Worm (Caenorhabditis elegans) whole organism, L1 larva: ENCODE data around the gene mrps-18C.

Experiments
- C04F5.9 ChIP-seq: sonication (generic microtip); optimal IDR thresholded peaks from 2 replicates; lab custom pipeline; 2016; ENCODE audit warnings: missing genetic modification characterization, missing compliant biosample characterization
- C16A3.4 ChIP-seq: fragments of 150-350 bp; optimal IDR thresholded peaks from 2 replicates; lab custom pipeline; 2014; ENCODE audit warnings: missing biosample characterization, missing genetic modification characterization
- C34B4.2 ChIP-seq: sonication (generic microtip); optimal IDR thresholded peaks from 2 replicates; lab custom pipeline; 2017; ENCODE audit warnings: mild to moderate bottlenecking, missing genetic modification characterization, missing compliant biosample characterization
- Y116A8C.19 ChIP-seq: sonication (generic microtip); optimal IDR thresholded peaks from 2 replicates; lab custom pipeline; 2016; ENCODE audit warnings: missing compliant biosample characterization, missing genetic modification characterization, borderline replicate concordance
- aha-1 ChIP-seq: fragments of 150-350 bp; optimal IDR thresholded peaks from 2 replicates; lab custom pipeline; 2014; ENCODE audit warnings: missing biosample characterization, missing genetic modification characterization
- alr-1 ChIP-seq: fragments of 200-800 bp; sonication (Bioruptor generic); optimal IDR thresholded peaks from 2 replicates; lab custom pipeline; 2018; ENCODE audit warnings: borderline replicate concordance, mild to moderate bottlenecking, missing genetic modification characterization, missing compliant biosample characterization
- aly-2 ChIP-seq: fragments of 150-350 bp; optimal IDR thresholded peaks from 2 replicates; lab custom pipeline; 2014; ENCODE audit warnings: missing biosample characterization, missing genetic modification characterization
- ama-1 ChIP-seq: fragments of 150-350 bp; optimal IDR thresholded peaks from 2 replicates; lab custom pipeline; 2014
- ceh-8 ChIP-seq: fragments of 200-800 bp; sonication (Bioruptor generic); optimal IDR thresholded peaks from 2 replicates; lab custom pipeline; 2018; ENCODE audit warnings: mild to moderate bottlenecking, missing genetic modification characterization, moderate library complexity, missing compliant biosample characterization
- ceh-88 ChIP-seq: fragments of 200-800 bp; sonication (Bioruptor generic); IDR thresholded peaks from 2 replicates; pipeline ENCODE4 v1.3.6; 2022; ENCODE audit warnings: missing genetic modification characterization, missing compliant biosample characterization
- ceh-90 ChIP-seq: sonication (generic microtip); optimal IDR thresholded peaks from 2 replicates; lab custom pipeline; 2016; ENCODE audit warnings: missing genetic modification characterization, missing compliant biosample characterization
- ces-1 ChIP-seq: fragments of 150-350 bp; optimal IDR thresholded peaks from 2 replicates; lab custom pipeline; 2014; ENCODE audit warnings: missing biosample characterization, missing genetic modification reagents, missing genetic modification characterization
- dsc-1 ChIP-seq: sonication (generic microtip); optimal IDR thresholded peaks from 2 replicates; lab custom pipeline; 2016; ENCODE audit warnings: mild to moderate bottlenecking, missing genetic modification characterization, missing compliant biosample characterization
- efl-1 ChIP-seq, 4 experiments: fragments of 150-350 bp; optimal IDR thresholded peaks in 3 of 4; peaks in 1 of 4; 1 replicate in 1 of 4; 2 replicates in 3 of 4; lab custom pipeline; 2014; ENCODE audit warnings: missing biosample characterization in 2 of 4, missing genetic modification characterization in 2 of 4, missing genetic modification reagents in 2 of 4
- egl-13 ChIP-seq: sonication (generic microtip); optimal IDR thresholded peaks from 2 replicates; lab custom pipeline; 2016; ENCODE audit warnings: missing genotype, missing genetic modification reagents, missing genetic modification characterization, missing compliant biosample characterization
- egl-27 ChIP-seq, 2 experiments: fragments of 150-350 bp in 1 of 2; sonication (generic microtip); optimal IDR thresholded peaks; 3 replicates each; lab custom pipeline; 2017 to 2018; ENCODE audit warnings: missing biosample characterization in 2 of 2, missing genetic modification characterization in 2 of 2, missing genetic modification reagents in 2 of 2
- elt-2 ChIP-seq: sonication (generic microtip); optimal IDR thresholded peaks from 2 replicates; lab custom pipeline; 2016; ENCODE audit warnings: missing genetic modification characterization, mild to moderate bottlenecking, inconsistent platforms, missing compliant biosample characterization, missing genetic modification reagents
- fkh-4 ChIP-seq: sonication (generic microtip); optimal IDR thresholded peaks from 2 replicates; lab custom pipeline; 2016; ENCODE audit warnings: missing compliant biosample characterization, missing genetic modification characterization, borderline replicate concordance
- fkh-8 ChIP-seq: sonication (generic microtip); optimal IDR thresholded peaks from 2 replicates; lab custom pipeline; 2016; ENCODE audit warnings: mild to moderate bottlenecking, missing genetic modification characterization, missing compliant biosample characterization
- hlh-4 ChIP-seq: sonication (generic microtip); optimal IDR thresholded peaks from 2 replicates; lab custom pipeline; 2016; ENCODE audit warnings: mild to moderate bottlenecking, missing genetic modification characterization, missing compliant biosample characterization
- hpl-2 ChIP-seq: fragments of 150-350 bp; optimal IDR thresholded peaks from 2 replicates; lab custom pipeline; 2014; ENCODE audit warnings: missing biosample characterization, missing genetic modification reagents, missing genetic modification characterization
- jun-1 ChIP-seq: fragments of 150-350 bp; optimal IDR thresholded peaks from 2 replicates; lab custom pipeline; 2014; ENCODE audit warnings: missing biosample characterization, missing genetic modification reagents, missing genetic modification characterization
- lin-13 ChIP-seq: fragments of 150-350 bp; optimal IDR thresholded peaks from 2 replicates; lab custom pipeline; 2014; ENCODE audit warnings: missing biosample characterization, missing genetic modification reagents, missing genetic modification characterization
- lin-39 ChIP-seq: fragments of 150-350 bp; optimal IDR thresholded peaks from 2 replicates; lab custom pipeline; 2014; ENCODE audit warnings: missing biosample characterization, missing genetic modification reagents, missing genetic modification characterization
- mab-9 ChIP-seq: fragments of 200-800 bp; sonication (Bioruptor generic); IDR thresholded peaks from 2 replicates; pipeline ENCODE4 v1.3.6; 2022; ENCODE audit warnings: missing genetic modification reagents, missing genetic modification characterization, missing compliant biosample characterization
- mdl-1 ChIP-seq, 2 experiments: fragments of 150-350 bp; optimal IDR thresholded peaks; 2 replicates each; lab custom pipeline; 2014 to 2017; ENCODE audit warnings: missing biosample characterization in 2 of 2, missing genetic modification characterization in 2 of 2, inconsistent platforms in 1 of 2
- mep-1 ChIP-seq: fragments of 150-350 bp; optimal IDR thresholded peaks from 2 replicates; lab custom pipeline; 2014; ENCODE audit warnings: missing biosample characterization, missing genetic modification characterization
- nhr-20 ChIP-seq: sonication (generic microtip); optimal IDR thresholded peaks from 2 replicates; lab custom pipeline; 2016; ENCODE audit warnings: mild to moderate bottlenecking, missing genetic modification characterization, missing compliant biosample characterization
- nhr-237 ChIP-seq: fragments of 150-350 bp; optimal IDR thresholded peaks from 2 replicates; lab custom pipeline; 2014; ENCODE audit warnings: missing biosample characterization, missing genetic modification characterization
- nhr-47 ChIP-seq: sonication (generic microtip); optimal IDR thresholded peaks from 2 replicates; lab custom pipeline; 2016; ENCODE audit warnings: mild to moderate bottlenecking, missing genetic modification characterization, moderate library complexity, missing compliant biosample characterization
- nhr-71 ChIP-seq: sonication (generic microtip); optimal IDR thresholded peaks from 2 replicates; lab custom pipeline; 2016; ENCODE audit warnings: mild to moderate bottlenecking, missing genetic modification characterization, moderate library complexity, missing compliant biosample characterization
- nhr-76 ChIP-seq: sonication (generic microtip); optimal IDR thresholded peaks from 2 replicates; lab custom pipeline; 2017; ENCODE audit warnings: missing biosample characterization, missing genetic modification characterization
- nhr-77 ChIP-seq: fragments of 150-350 bp; optimal IDR thresholded peaks from 2 replicates; lab custom pipeline; 2014; ENCODE audit warnings: missing biosample characterization, missing genetic modification characterization
- nhr-84 ChIP-seq: sonication (generic microtip); optimal IDR thresholded peaks from 2 replicates; lab custom pipeline; 2017; ENCODE audit warnings: missing biosample characterization, missing genetic modification characterization
- nhr-90 ChIP-seq: sonication (generic microtip); optimal IDR thresholded peaks from 2 replicates; lab custom pipeline; 2016; ENCODE audit warnings: mild to moderate bottlenecking, missing genetic modification characterization, missing compliant biosample characterization; ENCODE audit not compliant: poor library complexity
- rnt-1 ChIP-seq: sonication (generic microtip); optimal IDR thresholded peaks from 2 replicates; lab custom pipeline; 2016; ENCODE audit warnings: mild to moderate bottlenecking, missing genetic modification characterization, moderate library complexity, missing compliant biosample characterization
- snpc-4 ChIP-seq: fragments of 150-350 bp; optimal IDR thresholded peaks from 2 replicates; lab custom pipeline; 2014; ENCODE audit warnings: missing biosample characterization, missing genetic modification characterization
- snu-23 ChIP-seq: sonication (generic microtip); optimal IDR thresholded peaks from 2 replicates; lab custom pipeline; 2016; ENCODE audit warnings: missing genetic modification characterization, missing compliant biosample characterization
- sox-4 ChIP-seq: sonication (generic microtip); optimal IDR thresholded peaks from 2 replicates; lab custom pipeline; 2016; ENCODE audit warnings: missing genetic modification characterization, missing compliant biosample characterization
- sup-37 ChIP-seq: fragments of 200-800 bp; sonication (Bioruptor generic); optimal IDR thresholded peaks from 2 replicates; lab custom pipeline; 2018; ENCODE audit warnings: mild to moderate bottlenecking, missing genetic modification characterization, missing compliant biosample characterization
- swsn-7 ChIP-seq: sonication (generic microtip); optimal IDR thresholded peaks from 2 replicates; lab custom pipeline; 2016; ENCODE audit warnings: missing genetic modification characterization, missing compliant biosample characterization
- tbx-2 ChIP-seq: sonication (generic microtip); optimal IDR thresholded peaks from 2 replicates; lab custom pipeline; 2016; ENCODE audit warnings: missing genetic modification characterization, missing compliant biosample characterization
- unc-130 ChIP-seq: fragments of 150-350 bp; optimal IDR thresholded peaks from 2 replicates; lab custom pipeline; 2017; ENCODE audit warnings: missing biosample characterization, missing genetic modification characterization, inconsistent platforms
- unc-30 ChIP-seq: sonication (generic microtip); optimal IDR thresholded peaks from 2 replicates; lab custom pipeline; 2017; ENCODE audit warnings: missing biosample characterization, missing genetic modification characterization
- unc-62 ChIP-seq: fragments of 150-350 bp; optimal IDR thresholded peaks from 2 replicates; lab custom pipeline; 2014; ENCODE audit warnings: missing biosample characterization, missing genetic modification reagents, missing genetic modification characterization
- unc-86 ChIP-seq: sonication (generic microtip); optimal IDR thresholded peaks from 2 replicates; lab custom pipeline; 2016; ENCODE audit warnings: missing genetic modification characterization, missing compliant biosample characterization
- unc-98 ChIP-seq: fragments of 200-800 bp; sonication (Bioruptor generic); IDR thresholded peaks from 2 replicates; pipeline ENCODE4 v1.3.6; 2022; ENCODE audit warnings: missing genetic modification characterization, missing compliant biosample characterization
- vab-15 ChIP-seq: sonication (generic microtip); optimal IDR thresholded peaks from 2 replicates; lab custom pipeline; 2017; ENCODE audit warnings: missing genotype, mild to moderate bottlenecking, missing genetic modification characterization, missing compliant biosample characterization
- xbp-1 ChIP-seq: sonication (generic microtip); optimal IDR thresholded peaks from 2 replicates; lab custom pipeline; 2016; ENCODE audit warnings: missing genetic modification characterization, missing compliant biosample characterization
- zag-1 ChIP-seq: fragments of 150-350 bp; optimal IDR thresholded peaks from 2 replicates; lab custom pipeline; 2014; ENCODE audit warnings: missing biosample characterization, missing genetic modification characterization
- zip-4 ChIP-seq: fragments of 200-800 bp; sonication (Bioruptor generic); optimal IDR thresholded peaks from 2 replicates; lab custom pipeline; 2018; ENCODE audit warnings: mild to moderate bottlenecking, missing genetic modification characterization, moderate library complexity, missing compliant biosample characterization
- ztf-11 ChIP-seq, 2 experiments: sonication (generic microtip); optimal IDR thresholded peaks; 2 replicates each; lab custom pipeline; 2016 to 2017; ENCODE audit warnings: missing genetic modification characterization in 2 of 2, missing biosample characterization in 1 of 2, missing compliant biosample characterization in 1 of 2

Gene mrps-18C

ce11 chrIII:4962886-4963285 is 27.5 kb downstream of the mrps-18C start, which contains the start of gene C27F2.9 (continued):
- TF ChIP-seq fkh-4 (peak; percentile 44), mep-1 (peak; percentile 95), rnt-1 (tag; lab: Kevin White, UChicago) (peak; percentile 96), vab-15 (tag; lab: Kevin White, UChicago) (no peak), mab-9 (GFP tag; lab: Robert Waterston, UW) (peak; percentile 84), nhr-20 (tag; lab: Kevin White, UChicago) (peak; percentile 91), nhr-237 (peak; percentile 84), snu-23 (peak; percentile 94), ces-1 (GFP tag; lab: Kevin White, UChicago) (no peak), unc-130 (tag; lab: Kevin White, UChicago) (peak; percentile 81), C16A3.4 (tag; lab: Kevin White, UChicago) (peak; percentile 92), Y116A8C.19 (tag; lab: Kevin White, UChicago) (no peak), tbx-2 (peak; percentile 93), sup-37 (GFP tag; lab: Kevin White, UChicago) (peak; percentile 81), aly-2 (peak; percentile 85), alr-1 (no peak), ceh-8 (GFP tag; lab: Kevin White, UChicago) (peak; percentile 84), sox-4 (tag; lab: Kevin White, UChicago) (peak; percentile 82), unc-62 (GFP tag; lab: Kevin White, UChicago) (no peak), ceh-88 (peak; percentile 57; the same call in 1 of the 2 replicates), jun-1 (tag; lab: Kevin White, UChicago) (peak; percentile 79), zag-1 (peak; percentile 18), zip-4 (GFP tag; lab: Kevin White, UChicago) (peak; percentile 72), nhr-90 (peak; percentile 94), nhr-71 (tag; lab: Kevin White, UChicago) (peak; percentile 95), nhr-84 (tag; lab: Kevin White, UChicago) (no peak), nhr-76 (no peak), ztf-11 (tag; optimal IDR thresholded peaks at IDR 0.05; lab: Kevin White, UChicago) (peak in 1 of 2 experiments; percentile 83), snpc-4 (tag; lab: Kevin White, UChicago) (peak; percentile 73), nhr-77 (peak; percentile 72), lin-13 (GFP tag; lab: Kevin White, UChicago) (peak; percentile 71), nhr-47 (peak; percentile 95), unc-30 (tag; lab: Kevin White, UChicago) (no peak), unc-86 (tag; lab: Kevin White, UChicago) (peak; percentile 89), dsc-1 (tag; lab: Kevin White, UChicago) (peak; percentile 94), C04F5.9 (peak; percentile 87), aha-1 (tag; lab: Kevin White, UChicago) (peak; percentile 56), C34B4.2 (peak; percentile 36), unc-98 (GFP tag; lab: Robert Waterston, UW) (no peak), hlh-4 (tag; lab: Kevin White, UChicago) (no peak), ama-1 (lab: Kevin White, UChicago) (peak; percentile 9), xbp-1 (peak; percentile 93), lin-39 (tag; lab: Kevin White, UChicago) (peak; percentile 86), mdl-1 (tag; optimal IDR thresholded peaks at IDR 0.05; lab: Kevin White, UChicago) (peak in 1 of 2 experiments; percentile 71), fkh-8 (peak; percentile 84), egl-27 (tag; optimal IDR thresholded peaks at IDR 0.05; lab: Kevin White, UChicago) (no peak), hpl-2 (GFP tag; lab: Kevin White, UChicago) (no peak), ceh-90 (tag; lab: Kevin White, UChicago) (peak; percentile 63), elt-2 (tag; lab: Kevin White, UChicago) (peak; percentile 74), egl-13 (peak; percentile 84), swsn-7 (tag; lab: Kevin White, UChicago) (peak; percentile 94), efl-1 (optimal IDR thresholded peaks at IDR 0.05; lab: Kevin White, UChicago) (peak; percentile 98 to 99), efl-1 (GFP tag; optimal IDR thresholded peaks at IDR 0.05 in 1 of 2; lab: Kevin White, UChicago) (peak; percentile 99 to 100)
